Worm (Caenorhabditis elegans) whole organism, L3 larva: Measurements from ENCODE around the gene mrps-24.

Source experiments
- R02D3.7 ChIP-seq: fragments of 150-350 bp; optimal IDR thresholded peaks from 2 replicates; lab custom pipeline; 2014; ENCODE audit warnings: missing biosample characterization, missing genetic modification characterization
- ceh-16 ChIP-seq: sonication (generic microtip); optimal IDR thresholded peaks from 2 replicates; lab custom pipeline; 2017; ENCODE audit warnings: missing biosample characterization, missing genetic modification characterization
- fkh-10 ChIP-seq: sonication (generic microtip); optimal IDR thresholded peaks from 2 replicates; lab custom pipeline; 2017; ENCODE audit warnings: missing biosample characterization, missing genetic modification reagents, missing genetic modification characterization
- lin-15B ChIP-seq: fragments of 150-350 bp; optimal IDR thresholded peaks from 2 replicates; lab custom pipeline; 2014; ENCODE audit warnings: missing biosample characterization, missing genetic modification characterization
- lin-39 ChIP-seq: fragments of 150-350 bp; optimal IDR thresholded peaks from 2 replicates; lab custom pipeline; 2018; ENCODE audit warnings: missing biosample characterization, missing genetic modification reagents, missing genetic modification characterization
- nhr-11 ChIP-seq: fragments of 150-350 bp; optimal IDR thresholded peaks from 2 replicates; lab custom pipeline; 2014; ENCODE audit warnings: missing biosample characterization, missing genetic modification characterization
- nhr-12 ChIP-seq: fragments of 150-350 bp; optimal IDR thresholded peaks from 2 replicates; lab custom pipeline; 2014; ENCODE audit warnings: missing biosample characterization, missing genetic modification characterization
- nhr-237 ChIP-seq: fragments of 150-350 bp; optimal IDR thresholded peaks from 2 replicates; lab custom pipeline; 2014; ENCODE audit warnings: missing biosample characterization, missing genetic modification characterization
- nhr-25 ChIP-seq: sonication (generic microtip); optimal IDR thresholded peaks from 2 replicates; lab custom pipeline; 2017; ENCODE audit warnings: missing biosample characterization, missing genetic modification characterization
- nhr-77 ChIP-seq: fragments of 150-350 bp; optimal IDR thresholded peaks from 2 replicates; lab custom pipeline; 2014; ENCODE audit warnings: missing biosample characterization, missing genetic modification characterization
- ztf-11 ChIP-seq: fragments of 150-350 bp; optimal IDR thresholded peaks from 2 replicates; lab custom pipeline; 2014; ENCODE audit warnings: missing biosample characterization, missing genetic modification characterization

DNA sequence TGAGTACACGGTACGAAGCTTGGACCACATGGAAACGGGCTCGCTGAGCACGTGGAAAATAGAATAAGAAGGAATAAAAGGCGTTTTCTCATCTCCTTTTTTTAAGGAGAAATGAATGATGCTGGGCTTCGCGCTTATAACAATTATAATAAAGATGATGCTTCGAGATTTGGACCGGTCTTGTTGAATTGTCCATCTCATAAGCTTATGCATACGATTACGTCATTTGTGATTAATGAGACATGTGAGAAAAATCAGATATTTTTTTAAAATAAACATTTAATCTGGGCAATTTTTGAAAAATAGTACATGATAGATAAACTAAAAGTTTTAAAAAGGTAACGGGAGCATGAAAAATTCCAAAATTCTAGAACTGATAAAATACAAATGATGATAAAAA, 47.4 kb downstream of the mrps-24 start, which contains the start of gene C46A5.4:
- TF ChIP-seq lin-15B (tag; lab: Kevin White, UChicago) (no peak), ztf-11 (no peak), nhr-12 (tag; lab: Kevin White, UChicago) (no peak), nhr-11 (no peak), nhr-237 (no peak), nhr-25 (tag; lab: Kevin White, UChicago) (no peak), R02D3.7 (tag; lab: Kevin White, UChicago) (no peak), lin-39 (tag; lab: Kevin White, UChicago) (no peak), ceh-16 (tag; lab: Kevin White, UChicago) (no peak), nhr-77 (tag; lab: Kevin White, UChicago) (no peak), fkh-10 (GFP tag; lab: Kevin White, UChicago) (no peak)
